Fruit fly (Drosophila melanogaster) whole organism, embryonic: ENCODE data around the gene Neurl4.

Source experiments
- CG10209 ChIP-seq: fragments of 200-800 bp; sonication (Bioruptor generic); optimal IDR thresholded peaks from 3 replicates; lab custom pipeline; 2017; ENCODE audit warnings: missing biosample characterization, mild to moderate bottlenecking, missing genetic modification characterization, missing genetic modification reagents
- CG11504 ChIP-seq: fragments of 200-800 bp; sonication (Bioruptor generic); optimal IDR thresholded peaks from 3 replicates; lab custom pipeline; 2019; ENCODE audit warnings: missing biosample characterization, mild to moderate bottlenecking, missing genetic modification characterization, moderate library complexity
- CG11696 ChIP-seq: fragments of 200-800 bp; sonication (Bioruptor generic); IDR thresholded peaks from 2 replicates; pipeline ENCODE4 v1.3.6; 2022; ENCODE audit warnings: missing biosample characterization, missing genetic modification characterization
- CG14965 ChIP-seq: fragments of 200-800 bp; sonication (Bioruptor generic); optimal IDR thresholded peaks from 2 replicates; lab custom pipeline; 2016; ENCODE audit warnings: missing biosample characterization, missing genetic modification characterization, borderline replicate concordance
- CG17361 ChIP-seq: fragments of 200-800 bp; sonication (Bioruptor generic); IDR thresholded peaks from 3 replicates; pipeline ENCODE4 v1.3.6; 2022; ENCODE audit warnings: missing biosample characterization, missing genetic modification characterization
- CG17385 ChIP-seq: fragments of 200-800 bp; sonication (Bioruptor generic); optimal IDR thresholded peaks from 3 replicates; lab custom pipeline; 2018; ENCODE audit warnings: missing biosample characterization, mild to moderate bottlenecking, missing genetic modification characterization
- CG2129 ChIP-seq: fragments of 200-800 bp; sonication (Bioruptor generic); IDR thresholded peaks from 2 replicates; pipeline ENCODE4 v1.3.6; 2022; ENCODE audit warnings: missing biosample characterization, missing genetic modification characterization; ENCODE audit not compliant: partially characterized antibody
- CG34376 ChIP-seq: fragments of 200-800 bp; sonication (Bioruptor generic); optimal IDR thresholded peaks from 2 replicates; lab custom pipeline; 2018; ENCODE audit warnings: missing biosample characterization, mild to moderate bottlenecking, missing genetic modification characterization
- CG8359 ChIP-seq: fragments of 200-800 bp; sonication (Bioruptor generic); optimal IDR thresholded peaks from 2 replicates; lab custom pipeline; 2017; ENCODE audit warnings: missing biosample characterization, mild to moderate bottlenecking, missing genetic modification characterization, borderline replicate concordance
- Dip2 ChIP-seq: fragments of 200-800 bp; sonication (Bioruptor generic); IDR thresholded peaks from 2 replicates; pipeline ENCODE4 v1.3.6; 2022; ENCODE audit warnings: missing biosample characterization, missing genetic modification characterization
- Hsf ChIP-seq: fragments of 200-800 bp; sonication (Bioruptor generic); optimal IDR thresholded peaks from 3 replicates; lab custom pipeline; 2016; ENCODE audit warnings: missing biosample characterization, missing genetic modification characterization
- Mad ChIP-seq: fragments of 200-800 bp; sonication (Bioruptor generic); optimal IDR thresholded peaks from 2 replicates; lab custom pipeline; 2016; ENCODE audit warnings: missing biosample characterization, missing genetic modification characterization
- Xrp1 ChIP-seq: fragments of 200-800 bp; sonication (Bioruptor generic); IDR thresholded peaks from 2 replicates; pipeline ENCODE4 v1.3.6; 2022; ENCODE audit warnings: missing biosample characterization, missing genetic modification characterization
- ab ChIP-seq: fragments of 200-800 bp; sonication (Bioruptor generic); optimal IDR thresholded peaks from 2 replicates; lab custom pipeline; 2016; ENCODE audit warnings: missing biosample characterization, missing genetic modification characterization
- dati ChIP-seq: fragments of 200-800 bp; sonication (Bioruptor generic); IDR thresholded peaks from 2 replicates; pipeline ENCODE4 v1.3.6; 2022; ENCODE audit warnings: missing biosample characterization, missing genetic modification characterization
- fd96Cb ChIP-seq: fragments of 200-800 bp; sonication (Bioruptor generic); optimal IDR thresholded peaks from 2 replicates; lab custom pipeline; 2018; ENCODE audit warnings: missing biosample characterization, mild to moderate bottlenecking, missing genetic modification characterization, moderate library complexity
- ftz-f1 ChIP-seq: fragments of 200-800 bp; sonication (Bioruptor generic); optimal IDR thresholded peaks from 2 replicates; lab custom pipeline; 2016; ENCODE audit warnings: missing biosample characterization, missing genetic modification characterization
- lmd ChIP-seq: fragments of 200-800 bp; sonication (Bioruptor generic); IDR thresholded peaks from 2 replicates; pipeline ENCODE4 v1.3.6; 2022; ENCODE audit warnings: missing biosample characterization, missing genetic modification characterization
- phol ChIP-seq: fragments of 200-800 bp; sonication (Bioruptor generic); optimal IDR thresholded peaks from 3 replicates; lab custom pipeline; 2018; ENCODE audit warnings: missing biosample characterization, mild to moderate bottlenecking, missing genetic modification characterization, moderate library complexity
- sna ChIP-seq: fragments of 200-800 bp; sonication (Bioruptor generic); IDR thresholded peaks from 2 replicates; pipeline ENCODE4 v1.3.6; 2022; ENCODE audit warnings: missing biosample characterization, missing genetic modification characterization; ENCODE audit not compliant: partially characterized antibody
- tx ChIP-seq: fragments of 200-800 bp; sonication (Bioruptor generic); optimal IDR thresholded peaks from 2 replicates; lab custom pipeline; 2016; ENCODE audit warnings: missing biosample characterization, missing genetic modification characterization
- zen2 ChIP-seq: fragments of 200-800 bp; sonication (Bioruptor generic); IDR thresholded peaks from 3 replicates; pipeline ENCODE4 v1.3.6; 2022; ENCODE audit warnings: missing biosample characterization, missing genetic modification characterization; ENCODE audit not compliant: partially characterized antibody

Gene Neurl4

dm6 chr3L:13993742-13994719, 55.7 kb downstream of the Neurl4 start, which contains the start of gene CtsK1 (continued):
- TF ChIP-seq CG10209 (GFP tag; lab: Kevin White, UChicago) (no peak), CG11504 (tag; lab: Kevin White, UChicago) (peak; percentile 47), CG2129 (GFP tag; lab: Robert Waterston, UW) (0 out of 2 replicates have a peak, but pooled peaks have one; percentile 12), CG14965 (GFP tag; lab: Kevin White, UChicago) (no peak), Mad (no peak), CG17385 (GFP tag; lab: Kevin White, UChicago) (peak; percentile 11), ab (GFP tag; lab: Kevin White, UChicago) (no peak), lmd (GFP tag; lab: Robert Waterston, UW) (0 out of 2 replicates have a peak, but pooled peaks have one; percentile 13), Xrp1 (GFP tag; lab: Robert Waterston, UW) (peak; percentile 70), phol (tag; lab: Kevin White, UChicago) (peak; percentile 29), zen2 (GFP tag; lab: Robert Waterston, UW) (peak; percentile 73; the same call in 1 of the 3 replicates), CG34376 (GFP tag; lab: Kevin White, UChicago) (no peak), CG11696 (GFP tag; lab: Robert Waterston, UW) (peak; percentile 84), ftz-f1 (GFP tag; lab: Kevin White, UChicago) (no peak), fd96Cb (tag; lab: Kevin White, UChicago) (no peak), Dip2 (no peak), CG17361 (peak; percentile 62; the same call in 2 of the 3 replicates), sna (GFP tag; lab: Robert Waterston, UW) (peak; percentile 47; the same call in 1 of the 2 replicates), CG8359 (GFP tag; lab: Kevin White, UChicago) (no peak), Hsf (peak; percentile 14), dati (0 out of 2 replicates have a peak, but pooled peaks have one; percentile 4), tx (no peak)
